Fruit fly (Drosophila melanogaster) whole organism: ENCODE results near the gene CG43121.

Source experiments
- CG8478 ChIP-seq: fragments of >200 bp; optimal IDR thresholded peaks from 2 replicates; lab custom pipeline; 2018; ENCODE audit warnings: inconsistent platforms
- psq ChIP-seq: fragments of >200 bp; optimal IDR thresholded peaks from 2 replicates; lab custom pipeline; 2017
- usp ChIP-seq: fragments of >200 bp; optimal IDR thresholded peaks from 2 replicates; lab custom pipeline; 2017; ENCODE audit warnings: missing biosample characterization, missing genetic modification characterization, mixed read lengths

- TF ChIP-seq psq (lab: Kevin White, UChicago) (no peak), usp (no peak), CG8478 (no peak)
Measured at dm6 chr3L:14686251-14686650, 14.0 kb upstream of the CG43121 start.
